Fruit fly (Drosophila melanogaster): Measurements from ENCODE around the gene CG12517.

DNA sequence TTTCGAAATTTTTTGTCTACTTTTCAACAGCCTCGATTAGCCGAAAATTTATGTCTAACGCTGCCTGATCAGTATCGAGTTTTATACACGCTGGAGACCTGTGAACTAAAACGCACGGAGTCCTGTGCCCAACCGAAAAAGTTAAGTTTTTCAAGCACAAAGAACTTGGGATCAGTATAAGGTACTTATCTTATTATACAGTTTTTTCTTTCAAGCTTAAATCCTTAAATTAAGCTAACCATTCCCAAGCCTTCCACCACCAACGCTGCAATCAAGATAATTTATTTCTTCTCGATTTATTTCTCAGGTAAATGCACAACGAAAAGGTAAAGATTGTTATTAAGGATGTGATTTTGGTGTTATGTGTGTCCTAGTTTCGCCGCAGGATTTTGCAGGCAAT, 23.0 kb upstream of the CG12517 start, which contains the start of gene Porin2:
- TF ChIP-seq tj (GFP tag; optimal IDR thresholded peaks at IDR 0.05) (no peak), CG7045 (GFP tag; optimal IDR thresholded peaks at IDR 0.05) (no peak), Clk (GFP tag; optimal IDR thresholded peaks at IDR 0.05) (no peak), cnc (optimal IDR thresholded peaks at IDR 0.05) (no peak), ovo (GFP tag; optimal IDR thresholded peaks at IDR 0.05) (no peak), CG14711 (tag; optimal IDR thresholded peaks at IDR 0.05) (no peak), CG33017 (tag; optimal IDR thresholded peaks at IDR 0.05) (no peak)

Data from whole organism, adult.